Fruit fly (Drosophila melanogaster) whole organism, embryonic: ENCODE results near the gene ATPsynO.

Source experiments
- Asciz ChIP-seq: fragments of 200-800 bp; sonication (Bioruptor generic); optimal IDR thresholded peaks from 2 replicates; lab custom pipeline; 2017; ENCODE audit warnings: missing biosample characterization, mild to moderate bottlenecking, missing genetic modification characterization, missing genetic modification reagents
- B-H2 ChIP-seq: fragments of 200-800 bp; sonication (Bioruptor generic); optimal IDR thresholded peaks from 2 replicates; lab custom pipeline; 2018; ENCODE audit warnings: missing biosample characterization, mild to moderate bottlenecking, missing genetic modification characterization
- BEAF-32 ChIP-seq: fragments of 200-800 bp; sonication (Bioruptor generic); optimal IDR thresholded peaks from 3 replicates; lab custom pipeline; 2017; ENCODE audit warnings: missing biosample characterization, missing genetic modification characterization, mild to moderate bottlenecking, moderate library complexity, missing genetic modification reagents
- CG10267 ChIP-seq: fragments of 200-800 bp; sonication (Bioruptor generic); optimal IDR thresholded peaks from 2 replicates; lab custom pipeline; 2018; ENCODE audit warnings: missing biosample characterization, mild to moderate bottlenecking, missing genetic modification characterization, moderate library complexity
- CG10366 ChIP-seq: fragments of 200-800 bp; sonication (Bioruptor generic); IDR thresholded peaks from 2 replicates; pipeline ENCODE4 v1.3.6; 2022; ENCODE audit warnings: missing biosample characterization, missing genetic modification characterization
- CG10654 ChIP-seq: fragments of 200-800 bp; sonication (Bioruptor generic); optimal IDR thresholded peaks from 2 replicates; lab custom pipeline; 2016; ENCODE audit warnings: missing biosample characterization, missing genetic modification characterization
- CG11723 ChIP-seq: fragments of 200-800 bp; sonication (Bioruptor generic); optimal IDR thresholded peaks from 2 replicates; lab custom pipeline; 2017; ENCODE audit warnings: missing biosample characterization, mild to moderate bottlenecking, missing genetic modification characterization
- CG14050 ChIP-seq: fragments of 200-800 bp; sonication (Bioruptor generic); IDR thresholded peaks from 3 replicates; pipeline ENCODE4 v1.3.6; 2022; ENCODE audit warnings: missing biosample characterization, missing genetic modification characterization
- CG1647 ChIP-seq: fragments of 200-800 bp; sonication (Bioruptor generic); optimal IDR thresholded peaks from 3 replicates; lab custom pipeline; 2016; ENCODE audit warnings: missing biosample characterization, missing genetic modification characterization
- CG16779 ChIP-seq: fragments of 200-800 bp; sonication (Bioruptor generic); IDR thresholded peaks from 2 replicates; pipeline ENCODE4 v1.3.6; 2022; ENCODE audit warnings: missing biosample characterization, missing genetic modification characterization
- CG2116 ChIP-seq: fragments of 200-800 bp; sonication (Bioruptor generic); optimal IDR thresholded peaks from 3 replicates; lab custom pipeline; 2018; ENCODE audit warnings: missing biosample characterization, mild to moderate bottlenecking, missing genetic modification characterization
- CG2202 ChIP-seq: fragments of 200-800 bp; sonication (Bioruptor generic); optimal IDR thresholded peaks from 2 replicates; lab custom pipeline; 2018; ENCODE audit warnings: missing biosample characterization, mild to moderate bottlenecking, missing genetic modification characterization
- CG2678 ChIP-seq: fragments of 200-800 bp; sonication (Bioruptor generic); optimal IDR thresholded peaks from 3 replicates; lab custom pipeline; 2019; ENCODE audit warnings: missing biosample characterization, mild to moderate bottlenecking, missing genetic modification characterization, moderate library complexity
- CG33213 ChIP-seq: fragments of 200-800 bp; sonication (Bioruptor generic); optimal IDR thresholded peaks from 3 replicates; lab custom pipeline; 2016; ENCODE audit warnings: missing biosample characterization, missing genetic modification characterization
- CG34376 ChIP-seq: fragments of 200-800 bp; sonication (Bioruptor generic); optimal IDR thresholded peaks from 2 replicates; lab custom pipeline; 2018; ENCODE audit warnings: missing biosample characterization, mild to moderate bottlenecking, missing genetic modification characterization
- CG34422 ChIP-seq: fragments of 200-800 bp; sonication (Bioruptor generic); IDR thresholded peaks from 3 replicates; pipeline ENCODE4 v1.3.6; 2022; ENCODE audit warnings: missing biosample characterization, missing genetic modification characterization
- CG5180 ChIP-seq: fragments of 200-800 bp; sonication (Bioruptor generic); optimal IDR thresholded peaks from 3 replicates; lab custom pipeline; 2017; ENCODE audit warnings: missing biosample characterization, missing genetic modification characterization, mild to moderate bottlenecking, moderate library complexity, missing genetic modification reagents
- CG6813 ChIP-seq: fragments of 200-800 bp; sonication (Bioruptor generic); optimal IDR thresholded peaks from 2 replicates; lab custom pipeline; 2017; ENCODE audit warnings: missing biosample characterization, missing genetic modification characterization, mild to moderate bottlenecking, moderate library complexity, missing genetic modification reagents
- D19A ChIP-seq: fragments of 200-800 bp; optimal IDR thresholded peaks from 3 replicates; lab custom pipeline; 2019; ENCODE audit warnings: missing biosample characterization, mild to moderate bottlenecking, missing genetic modification characterization, moderate library complexity
- D19B ChIP-seq: fragments of 200-800 bp; sonication (Bioruptor generic); optimal IDR thresholded peaks from 2 replicates; lab custom pipeline; 2017; ENCODE audit warnings: missing biosample characterization, mild to moderate bottlenecking, missing genetic modification characterization
- Dip3 ChIP-seq: fragments of 200-800 bp; sonication (Bioruptor generic); optimal IDR thresholded peaks from 3 replicates; lab custom pipeline; 2016; ENCODE audit warnings: missing biosample characterization, missing genetic modification characterization
- Dll ChIP-seq: fragments of 200-800 bp; sonication (Bioruptor generic); IDR thresholded peaks from 4 replicates; pipeline ENCODE4 v1.3.6; 2022; ENCODE audit warnings: missing biosample characterization, missing genetic modification characterization; ENCODE audit not compliant: partially characterized antibody
- Doc3 ChIP-seq: fragments of 200-800 bp; sonication (Bioruptor generic); IDR thresholded peaks from 3 replicates; pipeline ENCODE4 v1.3.6; 2022; ENCODE audit warnings: missing biosample characterization, missing genetic modification characterization; ENCODE audit not compliant: partially characterized antibody
- Eip74EF ChIP-seq, 2 experiments: fragments of 200-800 bp in 1 of 2; fragments of >200 bp in 1 of 2; sonication (Bioruptor generic) in 1 of 2; optimal IDR thresholded peaks; 2 replicates each; lab custom pipeline; 2017 to 2019; ENCODE audit warnings: missing biosample characterization in 2 of 2, missing genetic modification characterization in 2 of 2, mild to moderate bottlenecking in 1 of 2, moderate library complexity in 1 of 2
- Fer1 ChIP-seq: fragments of 200-800 bp; sonication (Bioruptor generic); optimal IDR thresholded peaks from 2 replicates; lab custom pipeline; 2017; ENCODE audit warnings: missing biosample characterization, mild to moderate bottlenecking, missing genetic modification characterization
- Gug ChIP-seq: fragments of 200-800 bp; sonication (Bioruptor generic); IDR thresholded peaks from 4 replicates; pipeline ENCODE4 v1.3.6; 2022; ENCODE audit warnings: missing biosample characterization, missing genetic modification characterization
- MBD-R2 ChIP-seq: fragments of 200-800 bp; sonication (Bioruptor generic); IDR thresholded peaks from 2 replicates; pipeline ENCODE4 v1.3.6; 2022; ENCODE audit warnings: missing biosample characterization, missing genetic modification characterization
- Oaz ChIP-seq: fragments of 200-800 bp; sonication (Bioruptor generic); IDR thresholded peaks from 2 replicates; pipeline ENCODE4 v1.3.6; 2022; ENCODE audit warnings: missing biosample characterization, missing genetic modification characterization
- Opbp ChIP-seq: fragments of 200-800 bp; sonication (Bioruptor generic); IDR thresholded peaks from 3 replicates; pipeline ENCODE4 v1.3.6; 2022; ENCODE audit warnings: missing biosample characterization, missing genetic modification characterization; ENCODE audit not compliant: partially characterized antibody
- Scr ChIP-seq: fragments of 200-800 bp; sonication (Bioruptor generic); IDR thresholded peaks from 2 replicates; pipeline ENCODE4 v1.3.6; 2022; ENCODE audit warnings: missing biosample characterization, missing genetic modification characterization; ENCODE audit not compliant: partially characterized antibody
- Tbp ChIP-seq: fragments of >200 bp; optimal IDR thresholded peaks from 2 replicates; lab custom pipeline; 2018; ENCODE audit warnings: missing biosample characterization, missing genetic modification characterization
- Xbp1 ChIP-seq: fragments of 200-800 bp; sonication (Bioruptor generic); optimal IDR thresholded peaks from 3 replicates; lab custom pipeline; 2016; ENCODE audit warnings: missing biosample characterization, mild to moderate bottlenecking, missing genetic modification characterization
- Xrp1 ChIP-seq: fragments of 200-800 bp; sonication (Bioruptor generic); IDR thresholded peaks from 2 replicates; pipeline ENCODE4 v1.3.6; 2022; ENCODE audit warnings: missing biosample characterization, missing genetic modification characterization
- ash1 ChIP-seq: fragments of 200-800 bp; sonication (Bioruptor generic); optimal IDR thresholded peaks from 2 replicates; lab custom pipeline; 2018; ENCODE audit warnings: missing biosample characterization, mild to moderate bottlenecking, missing genetic modification characterization
- dpn ChIP-seq, 2 experiments: fragments of 200-800 bp; sonication (Bioruptor generic); optimal IDR thresholded peaks; 3 replicates each; lab custom pipeline; 2016; ENCODE audit warnings: missing biosample characterization in 2 of 2, missing genetic modification characterization in 2 of 2
- eyg ChIP-seq: fragments of 200-800 bp; sonication (Bioruptor generic); optimal IDR thresholded peaks from 3 replicates; lab custom pipeline; 2016; ENCODE audit warnings: missing biosample characterization, missing genetic modification characterization
- gfzf ChIP-seq: fragments of 200-800 bp; sonication (Bioruptor generic); optimal IDR thresholded peaks from 2 replicates; lab custom pipeline; 2016; ENCODE audit warnings: missing biosample characterization, mild to moderate bottlenecking, missing genetic modification characterization, moderate library complexity
- her ChIP-seq: fragments of 200-800 bp; sonication (Bioruptor generic); optimal IDR thresholded peaks from 2 replicates; lab custom pipeline; 2016; ENCODE audit warnings: missing biosample characterization, missing genetic modification characterization
- hkb ChIP-seq, 2 experiments: fragments of 200-800 bp in 1 of 2; fragments of >200 bp in 1 of 2; sonication (Bioruptor generic) in 1 of 2; IDR thresholded peaks in 1 of 2; optimal IDR thresholded peaks in 1 of 2; 2 replicates each; pipeline versions ENCODE4 v1.3.6 to Lab custom; 2017 to 2022; ENCODE audit warnings: missing biosample characterization in 1 of 2, missing genetic modification characterization in 1 of 2
- hth ChIP-seq: fragments of >200 bp; optimal IDR thresholded peaks from 2 replicates; lab custom pipeline; 2017; ENCODE audit warnings: inconsistent platforms
- inv ChIP-seq: fragments of 200-800 bp; sonication (Bioruptor generic); IDR thresholded peaks from 2 replicates; pipeline ENCODE4 v1.3.6; 2022; ENCODE audit warnings: missing biosample characterization, missing genetic modification characterization; ENCODE audit not compliant: partially characterized antibody
- jing ChIP-seq: fragments of 200-800 bp; sonication (Bioruptor generic); optimal IDR thresholded peaks from 2 replicates; lab custom pipeline; 2018; ENCODE audit warnings: missing biosample characterization, mild to moderate bottlenecking, missing genetic modification characterization
- ken ChIP-seq: fragments of 200-800 bp; sonication (Bioruptor generic); IDR thresholded peaks from 3 replicates; pipeline ENCODE4 v1.3.6; 2022; ENCODE audit warnings: missing biosample characterization, missing genetic modification characterization
- oc ChIP-seq: fragments of 200-800 bp; sonication (Bioruptor generic); optimal IDR thresholded peaks from 2 replicates; lab custom pipeline; 2018; ENCODE audit warnings: missing biosample characterization, mild to moderate bottlenecking, missing genetic modification characterization, moderate library complexity
- odd ChIP-seq: fragments of 200-800 bp; sonication (Bioruptor generic); optimal IDR thresholded peaks from 2 replicates; lab custom pipeline; 2017; ENCODE audit warnings: missing biosample characterization, mild to moderate bottlenecking, missing genetic modification characterization
- p53 ChIP-seq: fragments of 200-800 bp; sonication (Bioruptor generic); optimal IDR thresholded peaks from 2 replicates; lab custom pipeline; 2016; ENCODE audit warnings: missing biosample characterization, missing genetic modification characterization
- scrt ChIP-seq: fragments of 200-800 bp; sonication (Bioruptor generic); optimal IDR thresholded peaks from 2 replicates; lab custom pipeline; 2018; ENCODE audit warnings: missing biosample characterization, mild to moderate bottlenecking, missing genetic modification characterization, moderate library complexity
- sob ChIP-seq: fragments of 200-800 bp; sonication (Bioruptor generic); IDR thresholded peaks from 2 replicates; pipeline ENCODE4 v1.3.6; 2022; ENCODE audit warnings: missing biosample characterization, missing genetic modification characterization
- tna ChIP-seq: fragments of 200-800 bp; sonication (Bioruptor generic); IDR thresholded peaks from 2 replicates; pipeline ENCODE4 v1.3.6; 2022; ENCODE audit warnings: missing biosample characterization, missing genetic modification characterization; ENCODE audit not compliant: partially characterized antibody
- vfl ChIP-seq: fragments of 200-800 bp; sonication (Bioruptor generic); optimal IDR thresholded peaks from 2 replicates; lab custom pipeline; 2016; ENCODE audit warnings: missing biosample characterization, missing genetic modification characterization

Gene ATPsynO

DNA sequence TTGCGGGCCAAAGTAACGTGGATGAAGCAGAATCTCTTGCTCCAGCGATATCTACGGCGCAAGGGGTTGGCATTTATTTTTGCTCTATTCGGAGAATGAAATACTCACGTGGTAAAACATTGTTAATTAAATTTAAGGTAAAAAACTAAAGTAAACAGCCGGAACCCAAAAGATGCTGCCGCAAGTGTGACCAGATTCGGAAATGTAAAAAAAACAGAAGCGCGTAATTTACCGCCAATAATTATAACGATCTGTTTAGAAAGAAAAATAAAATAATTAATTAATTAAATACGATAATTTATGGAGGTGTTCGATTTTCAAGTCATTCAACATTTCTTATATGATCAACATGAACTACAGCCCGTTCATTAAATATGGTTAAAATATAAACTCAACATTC is 42.4 kb upstream of the ATPsynO start, which contains the start of gene Polr2G (continued):
- TF ChIP-seq CG1647 (GFP tag; lab: Kevin White, UChicago) (no peak), gfzf (peak; percentile 63), CG10654 (GFP tag; lab: Kevin White, UChicago) (no peak), CG11723 (GFP tag; lab: Kevin White, UChicago) (no peak), Dll (peak; percentile 28; the same call in 1 of the 4 replicates), scrt (GFP tag; lab: Kevin White, UChicago) (no peak), ken (GFP tag; lab: Robert Waterston, UW) (no peak), Scr (peak; percentile 15; the same call in 1 of the 2 replicates), sob (no peak), jing (GFP tag; lab: Kevin White, UChicago) (no peak), inv (no peak), BEAF-32 (GFP tag; lab: Kevin White, UChicago) (peak; percentile 14), hkb (optimal IDR thresholded peaks at IDR 0.05; lab: Kevin White, UChicago) (no peak), hkb (GFP tag; IDR thresholded peaks at IDR 0.05; lab: Robert Waterston, UW) (no peak), odd (GFP tag; lab: Kevin White, UChicago) (no peak), CG16779 (GFP tag; lab: Robert Waterston, UW) (no peak), vfl (GFP tag; lab: Kevin White, UChicago) (no peak), CG10267 (peak; percentile 10), MBD-R2 (GFP tag; lab: Robert Waterston, UW) (peak; percentile 70), CG34422 (GFP tag; lab: Robert Waterston, UW) (peak; percentile 13; the same call in 1 of the 3 replicates), CG2116 (GFP tag; lab: Kevin White, UChicago) (peak; percentile 19)

DNA sequence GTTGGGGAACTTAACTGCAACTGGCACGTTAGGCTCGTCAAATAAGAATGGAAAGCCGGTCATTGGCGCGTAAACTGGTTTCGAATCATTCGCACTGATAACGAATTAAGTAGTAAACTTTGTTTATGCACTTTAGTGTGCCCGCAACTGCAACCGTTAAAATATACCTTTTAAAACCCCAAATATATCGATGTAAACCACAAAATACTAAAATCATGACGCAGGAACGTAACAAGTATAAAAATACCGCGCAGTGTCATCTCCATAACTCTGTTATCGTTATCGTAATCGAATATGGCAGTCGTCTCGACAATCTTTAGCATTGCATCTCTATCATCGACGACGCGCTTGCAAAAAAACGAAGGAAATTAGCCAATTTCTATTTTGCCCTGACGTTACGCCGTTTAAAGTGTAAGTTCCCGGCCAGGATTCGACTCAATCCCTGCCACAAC is 40.1 kb upstream of the ATPsynO start, which contains the start of the genes CG31344 and Caf1-55:
Gene CG31344 (minus strand): TSS at position 51 of the 452 bp plus-strand sequence.
Gene Caf1-55 (plus strand): TSS at position 298 of the 452 bp plus-strand sequence.
- TF ChIP-seq Opbp (GFP tag; lab: Robert Waterston, UW) (peak; percentile 49; the same call in 1 of the 3 replicates), hth (lab: Kevin White, UChicago) (no peak), CG2202 (tag; lab: Kevin White, UChicago) (no peak), oc (tag; lab: Kevin White, UChicago) (no peak), D19B (GFP tag; lab: Kevin White, UChicago) (no peak), Eip74EF (GFP tag; optimal IDR thresholded peaks at IDR 0.05; lab: Kevin White, UChicago) (no peak), p53 (GFP tag; lab: Kevin White, UChicago) (no peak), Tbp (GFP tag; lab: Kevin White, UChicago) (no peak), Oaz (GFP tag; lab: Robert Waterston, UW) (no peak), Asciz (no peak), CG33213 (GFP tag; lab: Kevin White, UChicago) (peak; percentile 20), Gug (GFP tag; lab: Robert Waterston, UW) (no peak), Doc3 (GFP tag; lab: Robert Waterston, UW) (peak; percentile 68; the same call in 2 of the 3 replicates), B-H2 (GFP tag; lab: Kevin White, UChicago) (peak; percentile 28), CG2678 (tag; lab: Kevin White, UChicago) (no peak), Dip3 (GFP tag; lab: Kevin White, UChicago) (no peak), CG6813 (GFP tag; lab: Kevin White, UChicago) (no peak), ash1 (no peak), Xrp1 (GFP tag; lab: Robert Waterston, UW) (no peak), D19A (no peak), CG5180 (GFP tag; lab: Kevin White, UChicago) (no peak), tna (GFP tag; lab: Robert Waterston, UW) (peak; percentile 44; the same call in 1 of the 2 replicates), CG10366 (GFP tag; lab: Robert Waterston, UW) (no peak), CG34376 (no peak), dpn (GFP tag; optimal IDR thresholded peaks at IDR 0.05; lab: Kevin White, UChicago) (peak in 1 of 2 experiments; percentile 32), Fer1 (GFP tag; lab: Kevin White, UChicago) (no peak), Xbp1 (GFP tag; lab: Kevin White, UChicago) (peak; percentile 28), eyg (GFP tag; lab: Kevin White, UChicago) (no peak), CG14050 (no peak), jing (GFP tag; lab: Kevin White, UChicago) (no peak), her (no peak)
